Fruit fly (Drosophila melanogaster): ENCODE data around the gene Mnt.
A peak's percentile ranks its signal among the peaks of the same experiment; 100 is the strongest.

DNA sequence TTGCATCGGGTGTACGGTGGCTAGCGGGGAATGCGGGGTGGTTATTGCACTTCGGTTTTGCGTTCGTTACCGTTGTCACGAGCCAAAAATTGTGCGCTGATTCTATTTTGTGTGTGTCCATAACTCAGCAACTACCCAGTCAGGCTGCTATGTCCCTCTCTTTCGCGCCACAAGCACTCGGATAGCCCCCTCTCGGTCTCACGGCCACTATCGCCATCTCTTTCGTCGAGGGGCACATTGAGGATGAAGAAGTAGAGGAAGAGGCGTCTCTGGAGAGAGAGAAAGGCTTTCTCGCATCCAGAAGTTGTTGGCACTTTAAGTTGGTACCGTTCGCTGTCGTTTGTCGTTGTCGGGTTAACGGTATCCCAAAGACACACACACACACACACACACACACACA is 66.2 kb downstream of the Mnt start:
- TF ChIP-seq CG8478 (optimal IDR thresholded peaks at IDR 0.05): no peak
- TF ChIP-seq CTCF (optimal IDR thresholded peaks at IDR 0.05): peak in 1 of 2 experiments; percentile 11
